Fruit fly (Drosophila melanogaster): Measurements from ENCODE around the gene Taf4.

Gene Taf4

DNA sequence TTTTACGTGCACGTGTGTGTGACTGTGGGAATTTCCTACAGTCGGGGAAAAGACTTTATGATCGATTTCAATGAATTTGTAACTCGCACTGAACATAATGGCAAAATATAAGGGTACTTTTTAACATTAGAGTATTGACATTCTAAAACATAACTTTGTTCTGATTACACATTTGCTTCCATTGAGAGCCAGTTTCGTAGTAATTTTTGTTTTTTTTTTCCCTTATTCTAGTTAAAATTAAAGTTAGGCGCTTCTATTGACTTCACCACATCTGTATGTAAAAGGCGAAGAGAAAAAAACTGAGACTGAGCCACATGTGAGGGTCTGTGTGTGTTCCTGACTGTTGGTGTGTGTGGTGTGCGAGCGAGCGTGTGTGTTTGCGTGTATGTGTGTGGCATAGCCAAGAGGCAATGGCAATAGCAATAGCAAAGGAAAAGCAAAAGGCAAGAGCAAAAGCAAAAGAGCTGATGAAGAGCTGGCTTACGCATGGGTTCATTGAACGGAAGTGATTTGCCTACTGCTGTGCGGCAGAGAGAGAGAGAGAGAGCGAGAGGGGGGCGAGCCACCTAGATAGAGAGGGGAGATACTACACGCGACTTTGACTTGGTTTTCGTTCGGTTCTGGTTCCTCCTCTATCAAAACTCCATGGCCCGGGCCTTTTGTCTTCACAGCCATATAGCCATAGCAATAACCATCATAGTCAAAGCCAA, 49.0 kb downstream of the Taf4 start (continued):
- TF ChIP-seq scrt (GFP tag; optimal IDR thresholded peaks at IDR 0.05) (peak; percentile 71), CG3726 (GFP tag; IDR thresholded peaks at IDR 0.05) (no peak), nerfin-2 (GFP tag; IDR thresholded peaks at IDR 0.05; ENCODE audit: partially characterized antibody) (no peak), NC2α (GFP tag; optimal IDR thresholded peaks at IDR 0.05) (peak; percentile 12), onecut (GFP tag; IDR thresholded peaks at IDR 0.05) (peak; percentile 46), BEAF-32 (GFP tag; optimal IDR thresholded peaks at IDR 0.05) (no peak), CG2712 (tag; optimal IDR thresholded peaks at IDR 0.05) (peak; percentile 77), CG12155 (GFP tag; optimal IDR thresholded peaks at IDR 0.05) (peak; percentile 64), CG1832 (GFP tag; optimal IDR thresholded peaks at IDR 0.05) (peak; percentile 72), CG34224 (GFP tag; IDR thresholded peaks at IDR 0.05; ENCODE audit: partially characterized antibody) (no peak), amos (GFP tag; IDR thresholded peaks at IDR 0.05; ENCODE audit: partially characterized antibody) (no peak), wor (GFP tag; IDR thresholded peaks at IDR 0.05) (no peak), CG3065 (GFP tag; optimal IDR thresholded peaks at IDR 0.05) (no peak), CG10321 (GFP tag; IDR thresholded peaks at IDR 0.05) (no peak), CG6854 (GFP tag; optimal IDR thresholded peaks at IDR 0.05) (peak; percentile 61), Deaf1 (tag; optimal IDR thresholded peaks at IDR 0.05) (peak; percentile 37), CG6689 (GFP tag; IDR thresholded peaks at IDR 0.05) (peak; percentile 66), CG16813 (GFP tag; IDR thresholded peaks at IDR 0.05; ENCODE audit: partially characterized antibody) (no peak), CG13775 (GFP tag; optimal IDR thresholded peaks at IDR 0.05) (peak; percentile 47), br (optimal IDR thresholded peaks at IDR 0.05) (no peak), Doc3 (GFP tag; IDR thresholded peaks at IDR 0.05; ENCODE audit: partially characterized antibody) (no peak), Fer2 (tag; optimal IDR thresholded peaks at IDR 0.05) (peak; percentile 63), ro (GFP tag; IDR thresholded peaks at IDR 0.05) (no peak), nmo (GFP tag; optimal IDR thresholded peaks at IDR 0.05) (peak; percentile 66), CG4730 (GFP tag; IDR thresholded peaks at IDR 0.05) (peak; percentile 52), TFAM (GFP tag; optimal IDR thresholded peaks at IDR 0.05) (no peak), Ravus (GFP tag; IDR thresholded peaks at IDR 0.05) (no peak), inv (GFP tag; IDR thresholded peaks at IDR 0.05; ENCODE audit: partially characterized antibody) (no peak), CG8765 (GFP tag; IDR thresholded peaks at IDR 0.05) (no peak), Doc2 (GFP tag; IDR thresholded peaks at IDR 0.05) (no peak), Hand (GFP tag; optimal IDR thresholded peaks at IDR 0.05) (peak; percentile 87), pita (GFP tag; optimal IDR thresholded peaks at IDR 0.05) (no peak), CG15696 (tag; optimal IDR thresholded peaks at IDR 0.05) (no peak), grau (tag; optimal IDR thresholded peaks at IDR 0.05) (peak; percentile 82), cad (GFP tag; optimal IDR thresholded peaks at IDR 0.05) (no peak), sens (GFP tag) (peak; percentile 87), Antp (GFP tag; optimal IDR thresholded peaks at IDR 0.05) (peak; percentile 54), yki (optimal IDR thresholded peaks at IDR 0.05) (no peak), ham (GFP tag; IDR thresholded peaks at IDR 0.05) (no peak), tio (GFP tag; optimal IDR thresholded peaks at IDR 0.05) (peak; percentile 64), HLHmδ (GFP tag; optimal IDR thresholded peaks at IDR 0.05) (no peak), trh (GFP tag; optimal IDR thresholded peaks at IDR 0.05) (no peak), CG16863 (GFP tag; optimal IDR thresholded peaks at IDR 0.05) (peak; percentile 62), CG6791 (GFP tag; IDR thresholded peaks at IDR 0.05; ENCODE audit: partially characterized antibody) (no peak), CG8290 (GFP tag; optimal IDR thresholded peaks at IDR 0.05) (peak; percentile 32), CG8290 (tag; optimal IDR thresholded peaks at IDR 0.05) (no peak), CG7987 (GFP tag; optimal IDR thresholded peaks at IDR 0.05) (no peak), tna (GFP tag; IDR thresholded peaks at IDR 0.05; ENCODE audit: partially characterized antibody) (no peak), slou (GFP tag; optimal IDR thresholded peaks at IDR 0.05) (no peak), E2f2 (GFP tag; IDR thresholded peaks at IDR 0.05) (peak; percentile 47; the same call in 1 of the 2 replicates), wek (GFP tag; optimal IDR thresholded peaks at IDR 0.05) (no peak)

All from whole organism, embryonic.